Worm (Caenorhabditis elegans) whole organism, L1 larva: ENCODE measurements around the gene ric-7.

ENCODE experiments used
- C16A3.4 ChIP-seq: fragments of 150-350 bp; optimal IDR thresholded peaks from 2 replicates; lab custom pipeline; 2014; ENCODE audit warnings: missing biosample characterization, missing genetic modification characterization
- aha-1 ChIP-seq: fragments of 150-350 bp; optimal IDR thresholded peaks from 2 replicates; lab custom pipeline; 2014; ENCODE audit warnings: missing biosample characterization, missing genetic modification characterization
- isw-1 ChIP-seq: fragments of 200-800 bp; sonication (Bioruptor generic); IDR thresholded peaks from 2 replicates; pipeline ENCODE4 v1.3.6; 2022; ENCODE audit warnings: missing genetic modification characterization, missing compliant biosample characterization
- lin-13 ChIP-seq: fragments of 150-350 bp; optimal IDR thresholded peaks from 2 replicates; lab custom pipeline; 2014; ENCODE audit warnings: missing biosample characterization, missing genetic modification reagents, missing genetic modification characterization
- lin-39 ChIP-seq: fragments of 150-350 bp; optimal IDR thresholded peaks from 2 replicates; lab custom pipeline; 2014; ENCODE audit warnings: missing biosample characterization, missing genetic modification reagents, missing genetic modification characterization
- nhr-11 ChIP-seq: fragments of 150-350 bp; optimal IDR thresholded peaks from 2 replicates; lab custom pipeline; 2014; ENCODE audit warnings: missing biosample characterization, missing genetic modification characterization
- sup-37 ChIP-seq: fragments of 200-800 bp; sonication (Bioruptor generic); optimal IDR thresholded peaks from 2 replicates; lab custom pipeline; 2018; ENCODE audit warnings: mild to moderate bottlenecking, missing genetic modification characterization, missing compliant biosample characterization
- tbx-2 ChIP-seq: sonication (generic microtip); optimal IDR thresholded peaks from 2 replicates; lab custom pipeline; 2016; ENCODE audit warnings: missing genetic modification characterization, missing compliant biosample characterization

- no peak for TF ChIP-seq sup-37 (GFP tag; lab: Kevin White, UChicago)
- TF ChIP-seq aha-1: no peak
- TF ChIP-seq lin-39: no peak
- no peak for TF ChIP-seq C16A3.4 (tag; lab: Kevin White, UChicago)
- TF ChIP-seq isw-1 (GFP tag; lab: Robert Waterston, UW): no peak
- no peak for TF ChIP-seq lin-13 (GFP tag; lab: Kevin White, UChicago)
- TF ChIP-seq nhr-11 (tag; lab: Kevin White, UChicago): no peak
- TF ChIP-seq tbx-2 (tag; lab: Kevin White, UChicago): no peak
These were observed 12.9 kb upstream of the ric-7 start, which contains the start of the genes mtl-2 and T08G5.1 for ce11 chrV:14018640-14019039.
